Worm (Caenorhabditis elegans): ENCODE measurements around the gene sri-20.

DNA sequence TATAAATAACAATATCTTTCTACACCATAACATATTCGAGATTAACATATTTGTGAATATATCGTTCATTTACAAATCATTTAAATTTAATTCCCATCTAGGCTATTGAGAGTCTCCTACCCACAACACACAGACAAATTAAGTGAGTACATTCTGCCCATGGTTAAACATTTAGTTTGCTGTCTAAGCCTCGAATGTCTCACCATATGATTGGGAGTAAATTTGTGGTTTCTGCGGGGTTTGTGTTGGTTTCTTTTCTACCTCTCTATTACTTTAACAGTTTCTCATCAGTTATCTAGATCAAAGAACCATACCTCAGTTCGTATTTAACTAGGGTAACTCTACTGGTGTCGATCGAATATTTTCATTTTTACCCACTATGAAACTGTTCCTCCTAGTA is 30.1 kb downstream of the sri-20 start, which contains the start of gene ugt-2:
- no peak for TF ChIP-seq ama-1 (optimal IDR thresholded peaks at IDR 0.05)
- TF ChIP-seq hnd-1 (tag; optimal IDR thresholded peaks at IDR 0.05): no peak
- no peak for TF ChIP-seq scrt-1 (GFP tag; IDR thresholded peaks at IDR 0.05)
- no peak for TF ChIP-seq tbx-11 (GFP tag; IDR thresholded peaks at IDR 0.05)
- no peak for TF ChIP-seq pes-1 (GFP tag; IDR thresholded peaks at IDR 0.05)
- no peak for TF ChIP-seq ets-7 (tag; optimal IDR thresholded peaks at IDR 0.05)
- no peak for TF ChIP-seq hmbx-1 (tag; optimal IDR thresholded peaks at IDR 0.05)
- no peak for TF ChIP-seq sea-1 (GFP tag; conservative IDR thresholded peaks at IDR 0.05)
- no peak for TF ChIP-seq F13C5.2 (tag; optimal IDR thresholded peaks at IDR 0.05)
- TF ChIP-seq flt-1 (GFP tag; IDR thresholded peaks at IDR 0.05): no peak
- no peak for TF ChIP-seq ceh-13 (GFP tag; optimal IDR thresholded peaks at IDR 0.05)
- TF ChIP-seq B0310.2 (tag; optimal IDR thresholded peaks at IDR 0.05): no peak
